Fruit fly (Drosophila melanogaster): ENCODE data around the gene Gyc89Db.

Gene Gyc89Db

DNA sequence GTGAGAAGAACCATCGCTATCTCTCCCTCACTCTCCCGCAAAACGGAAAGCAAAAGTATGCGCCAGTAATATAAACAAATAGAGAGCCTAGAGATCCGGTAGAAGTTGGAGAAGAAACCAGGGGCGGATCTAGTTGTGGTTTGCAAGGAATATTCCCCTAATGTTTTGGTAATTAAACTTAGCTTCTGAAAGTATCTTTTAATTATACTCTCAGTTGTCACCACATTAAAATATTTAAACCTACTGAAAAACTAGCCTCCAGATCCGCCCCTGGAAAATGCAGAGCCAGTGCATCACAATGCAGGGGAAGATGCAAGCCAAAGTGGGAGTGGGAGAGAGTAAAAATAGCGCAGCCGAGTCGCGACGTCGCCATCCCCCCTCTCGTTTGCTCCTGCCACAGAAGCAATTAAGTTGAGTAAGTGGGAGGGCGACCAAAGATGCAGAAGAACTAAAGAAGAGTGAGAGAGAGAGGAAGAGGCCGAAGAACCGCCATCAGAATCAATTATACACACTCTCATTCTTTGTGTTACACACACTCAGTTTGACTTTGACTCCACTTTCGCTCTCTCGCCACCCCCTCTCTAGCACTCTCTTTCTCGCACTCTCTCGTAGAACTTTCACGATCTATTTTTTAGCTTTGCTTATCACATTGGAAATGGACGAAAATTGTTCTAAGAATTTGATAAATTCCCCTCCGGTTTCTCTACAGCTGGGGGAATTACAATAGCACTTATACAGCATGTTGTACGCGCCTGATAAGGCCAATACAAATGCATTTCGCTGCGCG, 27.5 kb upstream of the Gyc89Db start (continued):
- TF ChIP-seq NfI (GFP tag; optimal IDR thresholded peaks at IDR 0.05) (peak; percentile 91), Atf3 (GFP tag; optimal IDR thresholded peaks at IDR 0.05) (peak; percentile 95), dimm (GFP tag; IDR thresholded peaks at IDR 0.05) (peak; percentile 86), Nf-YB (GFP tag; optimal IDR thresholded peaks at IDR 0.05) (peak; percentile 68), psq (GFP tag; optimal IDR thresholded peaks at IDR 0.05) (peak; percentile 75), slp2 (GFP tag; optimal IDR thresholded peaks at IDR 0.05) (peak; percentile 89), ranshi (GFP tag; IDR thresholded peaks at IDR 0.05) (peak; percentile 95; the same call in 1 of the 2 replicates), CG10274 (GFP tag; optimal IDR thresholded peaks at IDR 0.05) (peak; percentile 83), CG18011 (GFP tag; optimal IDR thresholded peaks at IDR 0.05) (no peak), org-1 (GFP tag; optimal IDR thresholded peaks at IDR 0.05) (peak; percentile 88), tup (GFP tag; optimal IDR thresholded peaks at IDR 0.05) (peak; percentile 84), CG13775 (GFP tag; optimal IDR thresholded peaks at IDR 0.05) (peak; percentile 72), CG18262 (tag; optimal IDR thresholded peaks at IDR 0.05) (peak; percentile 97), hkb (optimal IDR thresholded peaks at IDR 0.05) (no peak), hkb (GFP tag; IDR thresholded peaks at IDR 0.05) (peak; percentile 93), HLH54F (GFP tag; optimal IDR thresholded peaks at IDR 0.05) (peak; percentile 78), CG4730 (GFP tag; IDR thresholded peaks at IDR 0.05) (peak; percentile 92), Hsf (GFP tag; optimal IDR thresholded peaks at IDR 0.05) (peak; percentile 92), CG8089 (GFP tag; optimal IDR thresholded peaks at IDR 0.05) (peak; percentile 92), Sox102F (GFP tag; optimal IDR thresholded peaks at IDR 0.05) (peak; percentile 97), CG11398 (GFP tag; optimal IDR thresholded peaks at IDR 0.05) (peak; percentile 81), ERR (GFP tag; optimal IDR thresholded peaks at IDR 0.05) (peak; percentile 83), so (GFP tag; IDR thresholded peaks at IDR 0.05) (peak; percentile 85), Hmx (GFP tag; optimal IDR thresholded peaks at IDR 0.05) (peak; percentile 34), Bgb (GFP tag; IDR thresholded peaks at IDR 0.05; ENCODE audit: partially characterized antibody) (peak; percentile 68), Eip74EF (GFP tag; optimal IDR thresholded peaks at IDR 0.05) (peak in 1 of 2 experiments; percentile 88), fru (optimal IDR thresholded peaks at IDR 0.05) (no peak), da (GFP tag; optimal IDR thresholded peaks at IDR 0.05) (peak; percentile 80), CG31365 (tag; optimal IDR thresholded peaks at IDR 0.05) (peak; percentile 75), HmgZ (tag; optimal IDR thresholded peaks at IDR 0.05) (peak; percentile 80), Fer2 (tag; optimal IDR thresholded peaks at IDR 0.05) (peak; percentile 86), CG10543 (GFP tag; optimal IDR thresholded peaks at IDR 0.05) (peak; percentile 73), CG5245 (GFP tag; optimal IDR thresholded peaks at IDR 0.05) (peak; percentile 96), CG4282 (GFP tag; optimal IDR thresholded peaks at IDR 0.05) (peak; percentile 16), insv (GFP tag; optimal IDR thresholded peaks at IDR 0.05) (peak; percentile 20 to 40), Dbx (GFP tag; IDR thresholded peaks at IDR 0.05) (peak; percentile 64; the same call in 2 of the 3 replicates), Hey (tag; optimal IDR thresholded peaks at IDR 0.05) (peak; percentile 40), gce (GFP tag; IDR thresholded peaks at IDR 0.05) (peak; percentile 96), MESR4 (GFP tag; optimal IDR thresholded peaks at IDR 0.05) (peak; percentile 19), Vsx1 (GFP tag; optimal IDR thresholded peaks at IDR 0.05) (peak; percentile 26), Lpt (GFP tag; optimal IDR thresholded peaks at IDR 0.05) (no peak), Optix (GFP tag; IDR thresholded peaks at IDR 0.05) (peak; percentile 94), Doc3 (GFP tag; IDR thresholded peaks at IDR 0.05; ENCODE audit: partially characterized antibody) (no peak), CG17361 (GFP tag; IDR thresholded peaks at IDR 0.05) (peak; percentile 97), mirr (GFP tag; optimal IDR thresholded peaks at IDR 0.05) (peak; percentile 46), grau (tag; optimal IDR thresholded peaks at IDR 0.05) (peak; percentile 92), CG2889 (GFP tag; IDR thresholded peaks at IDR 0.05) (peak; percentile 87), CG1602 (GFP tag; optimal IDR thresholded peaks at IDR 0.05) (peak; percentile 92), CG12769 (tag; optimal IDR thresholded peaks at IDR 0.05) (peak; percentile 78), scrt (GFP tag; optimal IDR thresholded peaks at IDR 0.05) (peak; percentile 63)

Data from whole organism, embryonic.